Worm (Caenorhabditis elegans): ENCODE data around the gene pygl-1.
"Not testable (repeated sequence)": the region's sequence is repeated elsewhere in the genome, so short reads cannot be mapped to it uniquely, and the experiment has no call there.

Gene pygl-1

ce11 chrV:3572408-3572807 is 6.4 kb upstream of the pygl-1 start, which contains the start of gene F40C5.1:
Gene F40C5.1 (plus strand): TSS chrV:3572708.
- TF ChIP-seq ceh-9, lin-39, aly-2 (tag; optimal IDR thresholded peaks at IDR 0.05): not testable (repeated sequence)

ce11 chrV:3575759-3576158 is 3.1 kb upstream of the pygl-1 start, which contains the start of gene grl-27:
Gene grl-27 (minus strand): TSS chrV:3575859.
- TF ChIP-seq nhr-12 (tag; optimal IDR thresholded peaks at IDR 0.05) (no peak), elt-2 (tag; optimal IDR thresholded peaks at IDR 0.05) (no peak), nhr-28 (tag; optimal IDR thresholded peaks at IDR 0.05) (no peak), mml-1 (tag; optimal IDR thresholded peaks at IDR 0.05) (no peak), fkh-2 (tag; optimal IDR thresholded peaks at IDR 0.05) (no peak), pqm-1 (tag; optimal IDR thresholded peaks at IDR 0.05) (no peak), mdl-1 (tag; optimal IDR thresholded peaks at IDR 0.05) (no peak), jun-1 (tag; optimal IDR thresholded peaks at IDR 0.05) (no peak), ztf-11 (tag; optimal IDR thresholded peaks at IDR 0.05) (no peak), ZK546.5 (tag; optimal IDR thresholded peaks at IDR 0.05) (no peak), egl-5 (tag; optimal IDR thresholded peaks at IDR 0.05) (no peak), nhr-76 (tag; optimal IDR thresholded peaks at IDR 0.05) (no peak), lin-15B (tag; optimal IDR thresholded peaks at IDR 0.05) (no peak), ama-1 (optimal IDR thresholded peaks at IDR 0.05) (no peak), egl-27 (tag; optimal IDR thresholded peaks at IDR 0.05) (no peak)

ce11 chrV:3579248-3579647 is 425 bp downstream of the pygl-1 start:
- TF ChIP-seq lin-15B (tag; optimal IDR thresholded peaks at IDR 0.05) (no peak), nhr-43 (tag; optimal IDR thresholded peaks at IDR 0.05; ENCODE audit: poor library complexity, severe bottlenecking) (no peak), ceh-82 (tag; optimal IDR thresholded peaks at IDR 0.05) (no peak), ztf-4 (tag; optimal IDR thresholded peaks at IDR 0.05) (no peak)

ce11 chrV:3579795-3580194 is 972 bp downstream of the pygl-1 start:
- TF ChIP-seq pha-4 (tag; optimal IDR thresholded peaks at IDR 0.05) (peak; percentile 63), eor-1 (tag; optimal IDR thresholded peaks at IDR 0.05) (no peak), ceh-16 (tag; optimal IDR thresholded peaks at IDR 0.05) (no peak), lin-39 (tag; optimal IDR thresholded peaks at IDR 0.05) (peak; percentile 36), nhr-76 (tag; optimal IDR thresholded peaks at IDR 0.05) (no peak), ztf-4 (tag; optimal IDR thresholded peaks at IDR 0.05) (no peak), ceh-82 (tag; optimal IDR thresholded peaks at IDR 0.05) (no peak), unc-62 (GFP tag; optimal IDR thresholded peaks at IDR 0.05) (no peak), nhr-67 (tag; optimal IDR thresholded peaks at IDR 0.05) (no peak), snpc-4 (tag; optimal IDR thresholded peaks at IDR 0.05) (peak; percentile 13), fkh-10 (GFP tag; optimal IDR thresholded peaks at IDR 0.05) (no peak), ama-1 (optimal IDR thresholded peaks at IDR 0.05) (peak; percentile 45), zag-1 (tag; optimal IDR thresholded peaks at IDR 0.05) (no peak), mdl-1 (tag; optimal IDR thresholded peaks at IDR 0.05) (peak; percentile 25), nhr-23 (tag; optimal IDR thresholded peaks at IDR 0.05) (peak; percentile 50), nhr-237 (tag; optimal IDR thresholded peaks at IDR 0.05) (no peak), nhr-43 (tag; optimal IDR thresholded peaks at IDR 0.05; ENCODE audit: poor library complexity, severe bottlenecking) (peak; percentile 26), pqm-1 (tag; optimal IDR thresholded peaks at IDR 0.05) (no peak), egl-27 (tag; optimal IDR thresholded peaks at IDR 0.05) (no peak), nhr-12 (tag; optimal IDR thresholded peaks at IDR 0.05) (no peak), nhr-25 (tag; optimal IDR thresholded peaks at IDR 0.05) (no peak), fkh-2 (tag; optimal IDR thresholded peaks at IDR 0.05) (no peak), ceh-9 (tag; optimal IDR thresholded peaks at IDR 0.05) (no peak), fos-1 (tag; optimal IDR thresholded peaks at IDR 0.05) (no peak), hmg-11 (tag; optimal IDR thresholded peaks at IDR 0.05) (peak; percentile 74), elt-3 (tag; optimal IDR thresholded peaks at IDR 0.05) (no peak), lsy-12 (tag; optimal IDR thresholded peaks at IDR 0.05) (no peak), ztf-11 (tag; optimal IDR thresholded peaks at IDR 0.05) (no peak), lin-15B (tag; optimal IDR thresholded peaks at IDR 0.05) (peak; percentile 97), nfya-1 (tag; optimal IDR thresholded peaks at IDR 0.05; ENCODE audit: insufficient read depth) (peak; percentile 60), R02D3.7 (tag; optimal IDR thresholded peaks at IDR 0.05) (no peak), elt-2 (tag; optimal IDR thresholded peaks at IDR 0.05) (peak; percentile 37), egl-5 (tag; optimal IDR thresholded peaks at IDR 0.05) (no peak)
